Fruit fly (Drosophila melanogaster) whole organism, embryonic: ENCODE measurements around the gene be.

Experiments used
- Atf-2 ChIP-seq: fragments of 200-800 bp; sonication (Bioruptor generic); optimal IDR thresholded peaks from 2 replicates; lab custom pipeline; 2016; ENCODE audit warnings: missing biosample characterization, missing genetic modification characterization
- CG10274 ChIP-seq: fragments of 200-800 bp; sonication (Bioruptor generic); optimal IDR thresholded peaks from 3 replicates; lab custom pipeline; 2017; ENCODE audit warnings: missing biosample characterization, mild to moderate bottlenecking, missing genetic modification characterization
- CG10462 ChIP-seq: fragments of 200-800 bp; sonication (Bioruptor generic); optimal IDR thresholded peaks from 2 replicates; lab custom pipeline; 2016; ENCODE audit warnings: missing biosample characterization, missing genetic modification characterization
- CG10979 ChIP-seq: fragments of 200-800 bp; sonication (Bioruptor generic); optimal IDR thresholded peaks from 2 replicates; lab custom pipeline; 2018; ENCODE audit warnings: missing biosample characterization, mild to moderate bottlenecking, missing genetic modification characterization, moderate library complexity
- CG11398 ChIP-seq: fragments of 200-800 bp; sonication (Bioruptor generic); optimal IDR thresholded peaks from 2 replicates; lab custom pipeline; 2016; ENCODE audit warnings: missing biosample characterization, missing genetic modification characterization
- CG11696 ChIP-seq: fragments of 200-800 bp; sonication (Bioruptor generic); IDR thresholded peaks from 2 replicates; pipeline ENCODE4 v1.3.6; 2022; ENCODE audit warnings: missing biosample characterization, missing genetic modification characterization
- CG12236 ChIP-seq: fragments of 200-800 bp; sonication (Bioruptor generic); optimal IDR thresholded peaks from 2 replicates; lab custom pipeline; 2016; ENCODE audit warnings: missing biosample characterization, missing genetic modification characterization
- CG12659 ChIP-seq: fragments of 200-800 bp; sonication (Bioruptor generic); optimal IDR thresholded peaks from 3 replicates; lab custom pipeline; 2017; ENCODE audit warnings: mild to moderate bottlenecking, missing biosample characterization, missing genetic modification reagents, missing genetic modification characterization
- CG15514 ChIP-seq: fragments of 200-800 bp; sonication (Bioruptor generic); optimal IDR thresholded peaks from 3 replicates; lab custom pipeline; 2017; ENCODE audit warnings: missing biosample characterization, missing genetic modification characterization, mild to moderate bottlenecking, moderate library complexity, missing genetic modification reagents
- CG1602 ChIP-seq: fragments of 200-800 bp; sonication (Bioruptor generic); optimal IDR thresholded peaks from 3 replicates; lab custom pipeline; 2016; ENCODE audit warnings: missing biosample characterization, missing genetic modification characterization
- CG17612 ChIP-seq: fragments of 200-800 bp; sonication (Bioruptor generic); IDR thresholded peaks from 2 replicates; pipeline ENCODE4 v1.3.6; 2022; ENCODE audit warnings: missing biosample characterization, missing genetic modification characterization
- CG18011 ChIP-seq: fragments of 200-800 bp; sonication (Bioruptor generic); optimal IDR thresholded peaks from 2 replicates; lab custom pipeline; 2017; ENCODE audit warnings: missing biosample characterization, missing genetic modification characterization, mild to moderate bottlenecking, moderate library complexity, missing genotype
- CG32767 ChIP-seq: fragments of 200-800 bp; sonication (Bioruptor generic); IDR thresholded peaks from 2 replicates; pipeline ENCODE4 v1.3.6; 2022; ENCODE audit warnings: missing biosample characterization, missing genetic modification characterization
- CG34422 ChIP-seq: fragments of 200-800 bp; sonication (Bioruptor generic); IDR thresholded peaks from 3 replicates; pipeline ENCODE4 v1.3.6; 2022; ENCODE audit warnings: missing biosample characterization, missing genetic modification characterization
- CG3847 ChIP-seq: fragments of 200-800 bp; sonication (Bioruptor generic); IDR thresholded peaks from 2 replicates; pipeline ENCODE4 v1.3.6; 2022; ENCODE audit warnings: missing biosample characterization, missing genetic modification characterization
- CG3995 ChIP-seq: fragments of 200-800 bp; sonication (Bioruptor generic); optimal IDR thresholded peaks from 3 replicates; lab custom pipeline; 2016; ENCODE audit warnings: missing biosample characterization, missing genetic modification characterization
- CG4360 ChIP-seq: fragments of 200-800 bp; sonication (Bioruptor generic); IDR thresholded peaks from 2 replicates; pipeline ENCODE4 v1.3.6; 2022; ENCODE audit warnings: missing biosample characterization, missing genetic modification characterization
- CG4730 ChIP-seq: fragments of 200-800 bp; sonication (Bioruptor generic); IDR thresholded peaks from 2 replicates; pipeline ENCODE4 v1.3.6; 2022; ENCODE audit warnings: missing biosample characterization, missing genetic modification characterization
- CG6175 ChIP-seq: fragments of 200-800 bp; sonication (Bioruptor generic); IDR thresholded peaks from 3 replicates; pipeline ENCODE4 v1.3.6; 2022; ENCODE audit warnings: missing biosample characterization, missing genetic modification characterization
- CG6854 ChIP-seq: fragments of 200-800 bp; sonication (Bioruptor generic); optimal IDR thresholded peaks from 3 replicates; lab custom pipeline; 2017; ENCODE audit warnings: missing biosample characterization, mild to moderate bottlenecking, missing genetic modification characterization
- CG7745 ChIP-seq: fragments of 200-800 bp; sonication (Bioruptor generic); optimal IDR thresholded peaks from 2 replicates; lab custom pipeline; 2018; ENCODE audit warnings: missing biosample characterization, mild to moderate bottlenecking, missing genetic modification characterization, moderate library complexity
- CG7963 ChIP-seq: fragments of 200-800 bp; sonication (Bioruptor generic); IDR thresholded peaks from 3 replicates; pipeline ENCODE4 v1.3.6; 2022; ENCODE audit warnings: missing biosample characterization, missing genetic modification characterization; ENCODE audit not compliant: partially characterized antibody
- CG7987 ChIP-seq: fragments of 200-800 bp; sonication (Bioruptor generic); optimal IDR thresholded peaks from 2 replicates; lab custom pipeline; 2018; ENCODE audit warnings: missing biosample characterization, mild to moderate bottlenecking, missing genetic modification characterization, moderate library complexity
- CG9609 ChIP-seq: fragments of 200-800 bp; sonication (Bioruptor generic); optimal IDR thresholded peaks from 3 replicates; lab custom pipeline; 2016; ENCODE audit warnings: missing biosample characterization, missing genetic modification characterization
- D ChIP-seq, 2 experiments: fragments of 200-800 bp in 1 of 2; fragments of >200 bp in 1 of 2; sonication (Bioruptor generic) in 1 of 2; optimal IDR thresholded peaks; 2 replicates in 1 of 2; 3 replicates in 1 of 2; lab custom pipeline; 2017; ENCODE audit warnings: mild to moderate bottlenecking in 1 of 2, missing biosample characterization in 1 of 2, missing genetic modification characterization in 1 of 2, missing genetic modification reagents in 1 of 2
- D19B ChIP-seq: fragments of 200-800 bp; sonication (Bioruptor generic); optimal IDR thresholded peaks from 2 replicates; lab custom pipeline; 2017; ENCODE audit warnings: missing biosample characterization, mild to moderate bottlenecking, missing genetic modification characterization
- Deaf1 ChIP-seq: fragments of 200-800 bp; optimal IDR thresholded peaks from 3 replicates; lab custom pipeline; 2019; ENCODE audit warnings: missing biosample characterization, mild to moderate bottlenecking, missing genetic modification characterization, moderate library complexity
- Drgx ChIP-seq: fragments of 200-800 bp; sonication (Bioruptor generic); IDR thresholded peaks from 2 replicates; pipeline ENCODE4 v1.3.6; 2022; ENCODE audit warnings: missing biosample characterization, missing genetic modification characterization
- HLH3B ChIP-seq: fragments of 200-800 bp; sonication (Bioruptor generic); IDR thresholded peaks from 2 replicates; pipeline ENCODE4 v1.3.6; 2022; ENCODE audit warnings: missing biosample characterization, missing genetic modification characterization
- HmgZ ChIP-seq: fragments of 200-800 bp; sonication (Bioruptor generic); optimal IDR thresholded peaks from 2 replicates; lab custom pipeline; 2018; ENCODE audit warnings: missing biosample characterization, mild to moderate bottlenecking, missing genetic modification characterization
- Meics ChIP-seq: fragments of 200-800 bp; sonication (Bioruptor generic); optimal IDR thresholded peaks from 2 replicates; lab custom pipeline; 2017; ENCODE audit warnings: missing biosample characterization, mild to moderate bottlenecking, missing genetic modification characterization
- NC2β ChIP-seq: fragments of 200-800 bp; sonication (Bioruptor generic); optimal IDR thresholded peaks from 2 replicates; lab custom pipeline; 2016; ENCODE audit warnings: missing biosample characterization, missing genetic modification characterization
- Nf-YA ChIP-seq: fragments of 200-800 bp; sonication (Bioruptor generic); IDR thresholded peaks from 2 replicates; pipeline ENCODE4 v1.3.6; 2022; ENCODE audit warnings: missing biosample characterization, missing genetic modification characterization
- Rfx ChIP-seq: fragments of 200-800 bp; sonication (Bioruptor generic); IDR thresholded peaks from 2 replicates; pipeline ENCODE4 v1.3.6; 2022; ENCODE audit warnings: missing biosample characterization, missing genetic modification characterization
- Spps ChIP-seq: fragments of 200-800 bp; sonication (Bioruptor generic); optimal IDR thresholded peaks from 2 replicates; lab custom pipeline; 2018; ENCODE audit warnings: missing biosample characterization, mild to moderate bottlenecking, missing genetic modification characterization
- Sry-δ ChIP-seq: fragments of 200-800 bp; sonication (Bioruptor generic); optimal IDR thresholded peaks from 2 replicates; lab custom pipeline; 2016; ENCODE audit warnings: missing biosample characterization, missing genetic modification characterization
- ab ChIP-seq: fragments of 200-800 bp; sonication (Bioruptor generic); optimal IDR thresholded peaks from 2 replicates; lab custom pipeline; 2016; ENCODE audit warnings: missing biosample characterization, missing genetic modification characterization
- aop ChIP-seq: fragments of 200-800 bp; sonication (Bioruptor generic); IDR thresholded peaks from 2 replicates; pipeline ENCODE4 v1.3.6; 2022; ENCODE audit warnings: missing biosample characterization, missing genetic modification characterization
- ara ChIP-seq: fragments of 200-800 bp; sonication (Bioruptor generic); IDR thresholded peaks from 2 replicates; pipeline ENCODE4 v1.3.6; 2022; ENCODE audit warnings: missing biosample characterization, missing genetic modification characterization
- br ChIP-seq: fragments of >200 bp; optimal IDR thresholded peaks from 2 replicates; lab custom pipeline; 2017
- eve ChIP-seq, 2 experiments: fragments of >200 bp; optimal IDR thresholded peaks; 2 replicates each; lab custom pipeline; 2017; ENCODE audit warnings: missing biosample characterization in 2 of 2, missing genetic modification characterization in 2 of 2
- ewg ChIP-seq: fragments of 200-800 bp; sonication (Bioruptor generic); optimal IDR thresholded peaks from 3 replicates; lab custom pipeline; 2017; ENCODE audit warnings: mild to moderate bottlenecking, missing biosample characterization, missing genetic modification reagents, missing genetic modification characterization
- fd64A ChIP-seq: fragments of 200-800 bp; sonication (Bioruptor generic); optimal IDR thresholded peaks from 3 replicates; lab custom pipeline; 2018; ENCODE audit warnings: missing biosample characterization, mild to moderate bottlenecking, missing genetic modification characterization
- gt ChIP-seq: fragments of 200-800 bp; sonication (Bioruptor generic); IDR thresholded peaks from 2 replicates; pipeline ENCODE4 v1.3.6; 2022; ENCODE audit warnings: missing biosample characterization, missing genetic modification characterization
- ind ChIP-seq: fragments of 200-800 bp; sonication (Bioruptor generic); optimal IDR thresholded peaks from 3 replicates; lab custom pipeline; 2016; ENCODE audit warnings: missing biosample characterization, missing genetic modification characterization
- jumu ChIP-seq: fragments of 200-800 bp; sonication (Bioruptor generic); optimal IDR thresholded peaks from 3 replicates; lab custom pipeline; 2016; ENCODE audit warnings: missing biosample characterization, missing genetic modification characterization
- mam ChIP-seq: fragments of 200-800 bp; sonication (Bioruptor generic); optimal IDR thresholded peaks from 3 replicates; lab custom pipeline; 2016; ENCODE audit warnings: missing biosample characterization, missing genetic modification characterization
- oc ChIP-seq: fragments of 200-800 bp; sonication (Bioruptor generic); optimal IDR thresholded peaks from 2 replicates; lab custom pipeline; 2018; ENCODE audit warnings: missing biosample characterization, mild to moderate bottlenecking, missing genetic modification characterization, moderate library complexity
- rib ChIP-seq: fragments of 200-800 bp; sonication (Bioruptor generic); IDR thresholded peaks from 2 replicates; pipeline ENCODE4 v1.3.6; 2022; ENCODE audit warnings: missing biosample characterization, missing genetic modification characterization
- slbo ChIP-seq: fragments of 200-800 bp; sonication (Bioruptor generic); IDR thresholded peaks from 2 replicates; pipeline ENCODE4 v1.3.6; 2022; ENCODE audit warnings: missing biosample characterization, missing genetic modification characterization
- tx ChIP-seq: fragments of 200-800 bp; sonication (Bioruptor generic); optimal IDR thresholded peaks from 2 replicates; lab custom pipeline; 2016; ENCODE audit warnings: missing biosample characterization, missing genetic modification characterization
- wdn ChIP-seq: fragments of 200-800 bp; sonication (Bioruptor generic); IDR thresholded peaks from 2 replicates; pipeline ENCODE4 v1.3.6; 2022; ENCODE audit warnings: missing biosample characterization, missing genetic modification characterization

The be gene

dm6 chrX:15021021-15021477, 3.2 kb upstream of the be start (continued):
- no peak for TF ChIP-seq HmgZ (tag; lab: Kevin White, UChicago)
- no peak for TF ChIP-seq CG6175 (GFP tag; lab: Robert Waterston, UW)
- peak; percentile 63 for TF ChIP-seq Nf-YA (GFP tag; lab: Robert Waterston, UW)
- no peak for TF ChIP-seq CG12236
- TF ChIP-seq Rfx (GFP tag; lab: Robert Waterston, UW) = no peak; the same call in 1 of the 2 replicates
- no peak for TF ChIP-seq aop (GFP tag; lab: Robert Waterston, UW)
- no peak for TF ChIP-seq gt (GFP tag; lab: Robert Waterston, UW)
- TF ChIP-seq eve (GFP tag; optimal IDR thresholded peaks at IDR 0.05; lab: Kevin White, UChicago) = no peak
- no peak for TF ChIP-seq CG9609 (GFP tag; lab: Kevin White, UChicago)
- TF ChIP-seq slbo = peak; percentile 59
- peak; percentile 36; the same call in 1 of the 2 replicates for TF ChIP-seq CG3847
- TF ChIP-seq CG11696 = peak; percentile 48; the same call in 1 of the 2 replicates
- TF ChIP-seq CG6854 = peak; percentile 46
- peak; percentile 75 for TF ChIP-seq ewg (GFP tag; lab: Kevin White, UChicago)
- TF ChIP-seq CG10462 (GFP tag; lab: Kevin White, UChicago) = peak; percentile 40
- TF ChIP-seq Drgx (GFP tag; lab: Robert Waterston, UW) = peak; percentile 67; the same call in 1 of the 2 replicates
- TF ChIP-seq CG11398 (GFP tag; lab: Kevin White, UChicago) = no peak
- no peak for TF ChIP-seq br (lab: Kevin White, UChicago)
- peak; percentile 64 for TF ChIP-seq Deaf1 (tag; lab: Kevin White, UChicago)
- no peak for TF ChIP-seq mam (GFP tag; lab: Kevin White, UChicago)
- no peak for TF ChIP-seq CG7745 (tag; lab: Kevin White, UChicago)
- no peak for TF ChIP-seq rib (GFP tag; lab: Robert Waterston, UW)
- TF ChIP-seq CG3995 = no peak
- no peak for TF ChIP-seq CG7963 (GFP tag; lab: Robert Waterston, UW)
- peak; percentile 70 for TF ChIP-seq CG32767 (GFP tag; lab: Robert Waterston, UW)
- peak; percentile 52 for TF ChIP-seq Meics (GFP tag; lab: Kevin White, UChicago)
- no peak for TF ChIP-seq jumu (GFP tag; lab: Kevin White, UChicago)
- peak; percentile 68 for TF ChIP-seq CG4730 (GFP tag; lab: Robert Waterston, UW)
- peak; percentile 81 for TF ChIP-seq HLH3B (GFP tag; lab: Robert Waterston, UW)
- peak; percentile 90 for TF ChIP-seq Spps (tag; lab: Kevin White, UChicago)
- TF ChIP-seq NC2β = no peak
- peak; percentile 65 for TF ChIP-seq fd64A (GFP tag; lab: Kevin White, UChicago)
- peak; percentile 96 for TF ChIP-seq CG10979 (tag; lab: Kevin White, UChicago)
- no peak for TF ChIP-seq tx
- peak; percentile 72 for TF ChIP-seq CG1602 (GFP tag; lab: Kevin White, UChicago)
- peak; percentile 88 for TF ChIP-seq oc (tag; lab: Kevin White, UChicago)
- no peak for TF ChIP-seq D (optimal IDR thresholded peaks at IDR 0.05; lab: Kevin White, UChicago)
- peak; percentile 93 for TF ChIP-seq D (GFP tag; optimal IDR thresholded peaks at IDR 0.05; lab: Kevin White, UChicago)
- TF ChIP-seq ind (GFP tag; lab: Kevin White, UChicago) = peak; percentile 69
- peak; percentile 64 for TF ChIP-seq CG7987 (GFP tag; lab: Kevin White, UChicago)
- no peak for TF ChIP-seq Atf-2
- no peak for TF ChIP-seq wdn (GFP tag; lab: Robert Waterston, UW)
- peak; percentile 22 for TF ChIP-seq CG10274 (GFP tag; lab: Kevin White, UChicago)
- TF ChIP-seq CG12659 (GFP tag; lab: Kevin White, UChicago) = peak; percentile 63
- TF ChIP-seq CG15514 = peak; percentile 6
- no peak for TF ChIP-seq Sry-δ (GFP tag; lab: Kevin White, UChicago)
- no peak for TF ChIP-seq D19B (GFP tag; lab: Kevin White, UChicago)
- TF ChIP-seq CG34422 (GFP tag; lab: Robert Waterston, UW) = peak; percentile 78; the same call in 2 of the 3 replicates
- no peak for TF ChIP-seq ab
- no peak for TF ChIP-seq CG18011 (GFP tag; lab: Kevin White, UChicago)
- peak; percentile 77 for TF ChIP-seq ara (GFP tag; lab: Robert Waterston, UW)
- TF ChIP-seq CG17612 = no peak
- peak; percentile 51; the same call in 1 of the 2 replicates for TF ChIP-seq CG4360 (GFP tag; lab: Robert Waterston, UW)
